Worm (Caenorhabditis elegans) whole organism, young adult: ENCODE measurements around the gene T23F11.4.
A peak's percentile ranks its signal among the peaks of the same experiment; 100 is the strongest.

Experiments used
- B0035.1 ChIP-seq: sonication (generic microtip); optimal IDR thresholded peaks from 2 replicates; lab custom pipeline; 2016; ENCODE audit warnings: missing genetic modification characterization, mild to moderate bottlenecking, missing compliant biosample characterization, missing genotype, missing genetic modification reagents
- B0261.1 ChIP-seq: sonication (generic microtip); optimal IDR thresholded peaks from 2 replicates; lab custom pipeline; 2016; ENCODE audit warnings: mild to moderate bottlenecking, missing genetic modification characterization, moderate library complexity, missing compliant biosample characterization
- B0336.3 ChIP-seq: fragments of 200-800 bp; sonication (Bioruptor generic); IDR thresholded peaks from 2 replicates; pipeline ENCODE4 v1.3.6; 2022; ENCODE audit warnings: missing genetic modification characterization, missing compliant biosample characterization
- C06A6.2 ChIP-seq: fragments of 200-800 bp; sonication (Bioruptor generic); conservative IDR thresholded peaks from 2 replicates; pipeline ENCODE4 v1.3.6; 2022; ENCODE audit warnings: missing genetic modification characterization, missing compliant biosample characterization
- F22D6.2 ChIP-seq: sonication (generic microtip); optimal IDR thresholded peaks from 2 replicates; lab custom pipeline; 2016; ENCODE audit warnings: mild to moderate bottlenecking, missing genetic modification characterization, missing compliant biosample characterization
- F39B2.1 ChIP-seq: fragments of 200-800 bp; sonication (Bioruptor generic); IDR thresholded peaks from 2 replicates; pipeline ENCODE4 v1.3.6; 2022; ENCODE audit warnings: missing genetic modification reagents, missing genetic modification characterization, missing compliant biosample characterization
- K11D2.4 ChIP-seq: fragments of 200-800 bp; sonication (Bioruptor generic); IDR thresholded peaks from 2 replicates; pipeline ENCODE4 v1.3.6; 2022; ENCODE audit warnings: missing genetic modification reagents, missing genetic modification characterization, missing compliant biosample characterization
- Y53F4B.3 ChIP-seq: fragments of 200-800 bp; sonication (Bioruptor generic); IDR thresholded peaks from 2 replicates; pipeline ENCODE4 v1.3.6; 2022; ENCODE audit warnings: missing genetic modification reagents, missing genetic modification characterization, missing compliant biosample characterization
- Y79H2A.3 ChIP-seq: fragments of 200-800 bp; sonication (Bioruptor generic); conservative IDR thresholded peaks from 2 replicates; pipeline ENCODE4 v1.3.6; 2022; ENCODE audit warnings: missing genetic modification reagents, missing genetic modification characterization, missing compliant biosample characterization
- Y95B8A.8 ChIP-seq: fragments of 200-800 bp; sonication (Bioruptor generic); IDR thresholded peaks from 2 replicates; pipeline ENCODE4 v1.3.6; 2022; ENCODE audit warnings: missing genetic modification reagents, missing genetic modification characterization, missing compliant biosample characterization
- ZK185.1 ChIP-seq: sonication (generic microtip); optimal IDR thresholded peaks from 2 replicates; lab custom pipeline; 2016; ENCODE audit warnings: mild to moderate bottlenecking, missing genetic modification characterization, missing compliant biosample characterization; ENCODE audit not compliant: poor library complexity, severe bottlenecking
- akir-1 ChIP-seq: fragments of 200-800 bp; sonication (Bioruptor generic); optimal IDR thresholded peaks from 2 replicates; lab custom pipeline; 2018; ENCODE audit warnings: mild to moderate bottlenecking, missing genetic modification characterization, moderate library complexity, missing compliant biosample characterization
- attf-3 ChIP-seq: fragments of 200-800 bp; sonication (Bioruptor generic); conservative IDR thresholded peaks from 2 replicates; pipeline ENCODE4 v1.3.6; 2022; ENCODE audit warnings: missing genetic modification reagents, missing genetic modification characterization, missing compliant biosample characterization
- attf-5 ChIP-seq: fragments of 200-800 bp; sonication (Bioruptor generic); optimal IDR thresholded peaks from 2 replicates; lab custom pipeline; 2018; ENCODE audit warnings: mild to moderate bottlenecking, missing genetic modification characterization, missing compliant biosample characterization
- bed-2 ChIP-seq: fragments of 200-800 bp; sonication (Bioruptor generic); IDR thresholded peaks from 2 replicates; pipeline ENCODE4 v1.3.6; 2022; ENCODE audit warnings: missing genetic modification reagents, missing genetic modification characterization, missing compliant biosample characterization
- ccch-3 ChIP-seq: fragments of 200-800 bp; sonication (Bioruptor generic); optimal IDR thresholded peaks from 2 replicates; lab custom pipeline; 2018; ENCODE audit warnings: mild to moderate bottlenecking, missing genetic modification characterization, missing compliant biosample characterization
- cebp-1 ChIP-seq, 2 experiments: fragments of 200-800 bp in 1 of 2; sonication (Bioruptor generic) in 1 of 2; sonication (generic microtip) in 1 of 2; IDR thresholded peaks in 1 of 2; optimal IDR thresholded peaks in 1 of 2; 2 replicates each; pipeline versions ENCODE4 v1.3.6 to Lab custom; 2017 to 2022; ENCODE audit warnings: missing compliant biosample characterization in 2 of 2, missing genetic modification characterization in 2 of 2, mild to moderate bottlenecking in 1 of 2, missing genetic modification reagents in 1 of 2, moderate library complexity in 1 of 2
- cebp-2 ChIP-seq: fragments of 200-800 bp; sonication (Bioruptor generic); IDR thresholded peaks from 2 replicates; pipeline ENCODE4 v1.3.6; 2022; ENCODE audit warnings: missing genetic modification characterization, missing compliant biosample characterization
- ceh-100 ChIP-seq: fragments of 200-800 bp; sonication (Bioruptor generic); IDR thresholded peaks from 2 replicates; pipeline ENCODE4 v1.3.6; 2022; ENCODE audit warnings: missing genetic modification reagents, missing genetic modification characterization, missing compliant biosample characterization
- ceh-27 ChIP-seq: fragments of 200-800 bp; sonication (Bioruptor generic); optimal IDR thresholded peaks from 2 replicates; lab custom pipeline; 2018; ENCODE audit warnings: mild to moderate bottlenecking, missing genetic modification characterization, moderate library complexity, missing compliant biosample characterization
- ceh-40 ChIP-seq: fragments of 200-800 bp; sonication (Bioruptor generic); IDR thresholded peaks from 2 replicates; pipeline ENCODE4 v1.3.6; 2022; ENCODE audit warnings: missing genetic modification characterization, missing compliant biosample characterization
- ceh-91 ChIP-seq: fragments of 200-800 bp; sonication (Bioruptor generic); IDR thresholded peaks from 2 replicates; pipeline ENCODE4 v1.3.6; 2022; ENCODE audit warnings: missing genetic modification reagents, missing genetic modification characterization, missing compliant biosample characterization
- die-1 ChIP-seq: sonication (generic microtip); optimal IDR thresholded peaks from 2 replicates; lab custom pipeline; 2016; ENCODE audit warnings: missing genotype, mild to moderate bottlenecking, missing genetic modification characterization, missing compliant biosample characterization
- egl-18 ChIP-seq: fragments of 200-800 bp; sonication (Bioruptor generic); IDR thresholded peaks from 2 replicates; pipeline ENCODE4 v1.3.6; 2022; ENCODE audit warnings: missing genetic modification reagents, missing genetic modification characterization, missing compliant biosample characterization
- gei-17 ChIP-seq: fragments of 200-800 bp; sonication (Bioruptor generic); optimal IDR thresholded peaks from 2 replicates; lab custom pipeline; 2018; ENCODE audit warnings: mild to moderate bottlenecking, missing genetic modification characterization, missing compliant biosample characterization
- him-1 ChIP-seq: sonication (generic microtip); optimal IDR thresholded peaks from 2 replicates; lab custom pipeline; 2016; ENCODE audit warnings: missing genotype, missing genetic modification reagents, missing genetic modification characterization, missing compliant biosample characterization
- hlh-12 ChIP-seq: sonication (generic microtip); optimal IDR thresholded peaks from 2 replicates; lab custom pipeline; 2016; ENCODE audit warnings: missing genetic modification characterization, missing compliant biosample characterization
- hmg-20 ChIP-seq: fragments of 200-800 bp; sonication (Bioruptor generic); IDR thresholded peaks from 2 replicates; pipeline ENCODE4 v1.3.6; 2022; ENCODE audit warnings: missing genetic modification reagents, missing genetic modification characterization, missing compliant biosample characterization
- let-607 ChIP-seq, 2 experiments: fragments of 200-800 bp in 1 of 2; sonication (Bioruptor generic) in 1 of 2; sonication (generic microtip) in 1 of 2; optimal IDR thresholded peaks; 2 replicates each; lab custom pipeline; 2016 to 2018; ENCODE audit warnings: mild to moderate bottlenecking in 2 of 2, missing compliant biosample characterization in 2 of 2, missing genetic modification characterization in 2 of 2, moderate library complexity in 2 of 2, missing genotype in 1 of 2
- lin-40 ChIP-seq: sonication (generic microtip); optimal IDR thresholded peaks from 2 replicates; lab custom pipeline; 2016; ENCODE audit warnings: missing genetic modification characterization, mild to moderate bottlenecking, missing compliant biosample characterization, missing genotype, missing genetic modification reagents
- lin-54 ChIP-seq: fragments of 200-800 bp; sonication (Bioruptor generic); optimal IDR thresholded peaks from 2 replicates; lab custom pipeline; 2018; ENCODE audit warnings: mild to moderate bottlenecking, missing genetic modification characterization, missing compliant biosample characterization
- lir-1 ChIP-seq: fragments of 200-800 bp; sonication (Bioruptor generic); conservative IDR thresholded peaks from 2 replicates; pipeline ENCODE4 v1.3.6; 2022; ENCODE audit warnings: missing genetic modification reagents, missing genetic modification characterization, missing compliant biosample characterization
- lsl-1 ChIP-seq: fragments of 200-800 bp; sonication (Bioruptor generic); optimal IDR thresholded peaks from 2 replicates; lab custom pipeline; 2018; ENCODE audit warnings: mild to moderate bottlenecking, missing genetic modification characterization, moderate library complexity, missing compliant biosample characterization
- madf-8 ChIP-seq: fragments of 200-800 bp; sonication (Bioruptor generic); conservative IDR thresholded peaks from 2 replicates; pipeline ENCODE4 v1.3.6; 2022; ENCODE audit warnings: missing genetic modification reagents, missing genetic modification characterization, missing compliant biosample characterization
- mcd-1 ChIP-seq: fragments of 200-800 bp; sonication (Bioruptor generic); IDR thresholded peaks from 2 replicates; pipeline ENCODE4 v1.3.6; 2022; ENCODE audit warnings: missing genetic modification reagents, missing genetic modification characterization, missing compliant biosample characterization
- nfyb-1 ChIP-seq: fragments of 200-800 bp; sonication (Bioruptor generic); IDR thresholded peaks from 2 replicates; pipeline ENCODE4 v1.3.6; 2022; ENCODE audit warnings: missing genetic modification reagents, missing genetic modification characterization, missing compliant biosample characterization
- nhr-80 ChIP-seq: sonication (generic microtip); optimal IDR thresholded peaks from 2 replicates; lab custom pipeline; 2016; ENCODE audit warnings: missing genetic modification characterization, missing compliant biosample characterization
- nhr-90 ChIP-seq: sonication (generic microtip); optimal IDR thresholded peaks from 2 replicates; lab custom pipeline; 2016; ENCODE audit warnings: missing genotype, mild to moderate bottlenecking, missing genetic modification characterization, missing compliant biosample characterization
- rcor-1 ChIP-seq: fragments of 200-800 bp; sonication (Bioruptor generic); IDR thresholded peaks from 2 replicates; pipeline ENCODE4 v1.3.6; 2022; ENCODE audit warnings: missing genetic modification reagents, missing genetic modification characterization, missing compliant biosample characterization
- snpc-1.3 ChIP-seq: sonication (generic microtip); optimal IDR thresholded peaks from 2 replicates; lab custom pipeline; 2017; ENCODE audit warnings: missing genetic modification characterization, mild to moderate bottlenecking, missing compliant biosample characterization, antibody characterized with exemption, moderate library complexity, missing genotype, missing genetic modification reagents; ENCODE audit not compliant: insufficient read depth
- snpc-4 ChIP-seq, 5 experiments: fragments of 150-350 bp in 1 of 5; sonication (generic microtip) in 4 of 5; optimal IDR thresholded peaks; 2 replicates each; lab custom pipeline; 2014 to 2018; ENCODE audit warnings: missing genetic modification characterization in 5 of 5, missing biosample characterization in 3 of 5, antibody characterized with exemption in 2 of 5, mild to moderate bottlenecking in 2 of 5, missing compliant biosample characterization in 2 of 5, missing genotype in 2 of 5, moderate library complexity in 2 of 5, missing genetic modification reagents in 1 of 5
- sptf-2 ChIP-seq: fragments of 200-800 bp; sonication (Bioruptor generic); optimal IDR thresholded peaks from 2 replicates; lab custom pipeline; 2018; ENCODE audit warnings: mild to moderate bottlenecking, missing genetic modification characterization, missing compliant biosample characterization
- zfh-2 ChIP-seq: fragments of 200-800 bp; sonication (Bioruptor generic); conservative IDR thresholded peaks from 2 replicates; pipeline ENCODE4 v1.3.6; 2022; ENCODE audit warnings: missing genetic modification reagents, missing genetic modification characterization, missing compliant biosample characterization
- ztf-25 ChIP-seq: fragments of 200-800 bp; sonication (Bioruptor generic); IDR thresholded peaks from 2 replicates; pipeline ENCODE4 v1.3.6; 2022; ENCODE audit warnings: missing genetic modification reagents, missing genetic modification characterization, missing compliant biosample characterization
- ztf-3 ChIP-seq: fragments of 200-800 bp; sonication (Bioruptor generic); optimal IDR thresholded peaks from 2 replicates; lab custom pipeline; 2018; ENCODE audit warnings: mild to moderate bottlenecking, missing genetic modification characterization, missing compliant biosample characterization

T23F11.4 gene

ce11 chrIII:4689595-4689994 is 24.4 kb upstream of the T23F11.4 start (continued):
- TF ChIP-seq F39B2.1 (0 out of 2 replicates have a peak, but pooled peaks have one; percentile 7), lir-1 (GFP tag; lab: Robert Waterston, UW) (no peak; the same call in 1 of the 2 replicates), bed-2 (no peak), lin-40 (no peak), nhr-90 (peak; percentile 98), gei-17 (peak; percentile 29), nfyb-1 (GFP tag; lab: Robert Waterston, UW) (peak; percentile 91), ccch-3 (GFP tag; lab: Kevin White, UChicago) (peak; percentile 85), sptf-2 (GFP tag; lab: Kevin White, UChicago) (peak; percentile 87), attf-5 (GFP tag; lab: Kevin White, UChicago) (peak; percentile 81), snpc-1.3 (peak; percentile 92), ceh-27 (GFP tag; lab: Kevin White, UChicago) (peak; percentile 88), ztf-25 (GFP tag; lab: Robert Waterston, UW) (peak; percentile 88; the same call in 1 of the 2 replicates), zfh-2 (GFP tag; lab: Robert Waterston, UW) (no peak), K11D2.4 (GFP tag; lab: Robert Waterston, UW) (peak; percentile 65; the same call in 1 of the 2 replicates), die-1 (tag; lab: Kevin White, UChicago) (peak; percentile 95), C06A6.2 (GFP tag; lab: Robert Waterston, UW) (no peak), lin-54 (GFP tag; lab: Kevin White, UChicago) (peak; percentile 77), ZK185.1 (tag; lab: Kevin White, UChicago) (peak; percentile 85), Y79H2A.3 (GFP tag; lab: Robert Waterston, UW) (0 out of 2 replicates have a peak, but pooled peaks have one; percentile 44), madf-8 (peak; percentile 41; the same call in 1 of the 2 replicates), nhr-80 (tag; lab: Kevin White, UChicago) (peak; percentile 70), B0035.1 (peak; percentile 17), him-1 (tag; lab: Kevin White, UChicago) (peak; percentile 88), attf-3 (GFP tag; lab: Robert Waterston, UW) (0 out of 2 replicates have a peak, but pooled peaks have one; percentile 26), akir-1 (GFP tag; lab: Kevin White, UChicago) (peak; percentile 44), ceh-40 (peak; percentile 76; the same call in 1 of the 2 replicates), lsl-1 (peak; percentile 67), Y53F4B.3 (GFP tag; lab: Robert Waterston, UW) (peak; percentile 74; the same call in 1 of the 2 replicates), egl-18 (GFP tag; lab: Robert Waterston, UW) (0 out of 2 replicates have a peak, but pooled peaks have one; percentile 34), hmg-20 (GFP tag; lab: Robert Waterston, UW) (0 out of 2 replicates have a peak, but pooled peaks have one; percentile 59), cebp-2 (GFP tag; lab: Robert Waterston, UW) (peak; percentile 96), hlh-12 (tag; lab: Kevin White, UChicago) (peak; percentile 88), snpc-4 (GFP tag; optimal IDR thresholded peaks at IDR 0.05; lab: Kevin White, UChicago) (peak; percentile 78), snpc-4 (tag; optimal IDR thresholded peaks at IDR 0.05; lab: Kevin White, UChicago) (peak in 3 of 4 experiments; percentile 2 to 66 (median 42)), cebp-1 (GFP tag; IDR thresholded peaks at IDR 0.05; lab: Robert Waterston, UW) (peak; percentile 50; the same call in 1 of the 2 replicates), cebp-1 (tag; optimal IDR thresholded peaks at IDR 0.05; lab: Kevin White, UChicago) (no peak), ceh-100 (0 out of 2 replicates have a peak, but pooled peaks have one; percentile 28), mcd-1 (GFP tag; lab: Robert Waterston, UW) (no peak), rcor-1 (peak; percentile 23; the same call in 1 of the 2 replicates), B0261.1 (tag; lab: Kevin White, UChicago) (peak; percentile 94), let-607 (tag; optimal IDR thresholded peaks at IDR 0.05; lab: Kevin White, UChicago) (peak; percentile 33 to 64), ztf-3 (GFP tag; lab: Kevin White, UChicago) (peak; percentile 36), F22D6.2 (peak; percentile 26), Y95B8A.8 (GFP tag; lab: Robert Waterston, UW) (0 out of 2 replicates have a peak, but pooled peaks have one; percentile 63), ceh-91 (GFP tag; lab: Robert Waterston, UW) (0 out of 2 replicates have a peak, but pooled peaks have one; percentile 26), B0336.3 (GFP tag; lab: Robert Waterston, UW) (peak; percentile 71)
